Worm (Caenorhabditis elegans): ENCODE measurements around the gene R144.13.
A peak's percentile ranks its signal among the peaks of the same experiment; 100 is the strongest.

R144.13 gene

ce11 chrIII:5044709-5045108, 21.6 kb downstream of the R144.13 start, which contains the start of gene C45G9.14:
Gene C45G9.14, plus strand, starts transcription at chrIII:5045009.
- no peak for TF ChIP-seq dve-1 (tag; optimal IDR thresholded peaks at IDR 0.05; ENCODE audit: insufficient read depth)
- no peak for TF ChIP-seq mdt-29 (GFP tag; IDR thresholded peaks at IDR 0.05)
- TF ChIP-seq Y75B8A.6 (GFP tag; IDR thresholded peaks at IDR 0.05) = no peak
- TF ChIP-seq nhr-25 (tag; optimal IDR thresholded peaks at IDR 0.05; ENCODE audit: borderline replicate concordance, insufficient read depth) = no peak
- TF ChIP-seq fkh-10 (GFP tag; optimal IDR thresholded peaks at IDR 0.05) = no peak
- TF ChIP-seq F49E8.2 (tag; optimal IDR thresholded peaks at IDR 0.05; ENCODE audit: borderline replicate concordance) = no peak
- no peak for TF ChIP-seq skn-1 (tag; optimal IDR thresholded peaks at IDR 0.05)
- no peak for TF ChIP-seq dmd-9 (GFP tag; IDR thresholded peaks at IDR 0.05)
- no peak for TF ChIP-seq cey-2 (tag; optimal IDR thresholded peaks at IDR 0.05; ENCODE audit: borderline replicate concordance, insufficient read depth)

- TF ChIP-seq mep-1 (tag; optimal IDR thresholded peaks at IDR 0.05) = peak; percentile 71
- peak; percentile 79 for TF ChIP-seq dve-1 (tag; optimal IDR thresholded peaks at IDR 0.05; ENCODE audit: insufficient read depth)
- TF ChIP-seq tag-97 (GFP tag; IDR thresholded peaks at IDR 0.05) = no peak
- TF ChIP-seq nhr-76 (tag; optimal IDR thresholded peaks at IDR 0.05) = no peak
- TF ChIP-seq fos-1 (tag; optimal IDR thresholded peaks at IDR 0.05) = no peak
- peak in 1 of 2 experiments; percentile 5 for TF ChIP-seq mdl-1 (tag; optimal IDR thresholded peaks at IDR 0.05)
- no peak for TF ChIP-seq cey-2 (tag; optimal IDR thresholded peaks at IDR 0.05; ENCODE audit: borderline replicate concordance, insufficient read depth)
- peak in 1 of 2 experiments; percentile 20 for TF ChIP-seq unc-62 (GFP tag; optimal IDR thresholded peaks at IDR 0.05 in 1 of 2)
- no peak for TF ChIP-seq unc-62 (tag; optimal IDR thresholded peaks at IDR 0.05)
- TF ChIP-seq ceh-20 (GFP tag; IDR thresholded peaks at IDR 0.05) = no peak
- TF ChIP-seq lsy-2 (tag; optimal IDR thresholded peaks at IDR 0.05) = peak in 1 of 2 experiments; percentile 59
- no peak for TF ChIP-seq nhr-111 (GFP tag; optimal IDR thresholded peaks at IDR 0.05)
- TF ChIP-seq lim-7 (GFP tag; IDR thresholded peaks at IDR 0.05) = no peak
- TF ChIP-seq dmd-8 (GFP tag; IDR thresholded peaks at IDR 0.05) = no peak
- no peak for TF ChIP-seq ztf-7 (tag; optimal IDR thresholded peaks at IDR 0.05)
- no peak for TF ChIP-seq ztf-11 (tag; optimal IDR thresholded peaks at IDR 0.05)
- no peak for TF ChIP-seq Y48G9A.11 (GFP tag; IDR thresholded peaks at IDR 0.05)
- TF ChIP-seq unc-130 (GFP tag; optimal IDR thresholded peaks at IDR 0.05) = no peak
- TF ChIP-seq Y5F2A.4 (GFP tag; optimal IDR thresholded peaks at IDR 0.05) = no peak
- peak; percentile 37 for TF ChIP-seq fkh-10 (GFP tag; optimal IDR thresholded peaks at IDR 0.05)
- TF ChIP-seq nhr-6 (tag; optimal IDR thresholded peaks at IDR 0.05) = peak; percentile 50
- TF ChIP-seq hif-1 (tag; optimal IDR thresholded peaks at IDR 0.05) = peak in 1 of 2 experiments; percentile 33
- peak; percentile 58 for TF ChIP-seq hlh-30 (tag; optimal IDR thresholded peaks at IDR 0.05; ENCODE audit: insufficient read depth)
- peak; percentile 83 for TF ChIP-seq mes-2 (tag; optimal IDR thresholded peaks at IDR 0.05; ENCODE audit: poor library complexity, severe bottlenecking)
- TF ChIP-seq ZK337.2 (GFP tag; IDR thresholded peaks at IDR 0.05) = no peak
- no peak for TF ChIP-seq pha-4 (GFP tag; IDR thresholded peaks at IDR 0.05)
- peak; percentile 76 for TF ChIP-seq pha-4 (tag; optimal IDR thresholded peaks at IDR 0.05)
- TF ChIP-seq dmd-6 (GFP tag; IDR thresholded peaks at IDR 0.05) = peak; percentile 57; the same call in 1 of the 2 replicates
- peak; percentile 12 for TF ChIP-seq ces-1 (GFP tag; optimal IDR thresholded peaks at IDR 0.05)
- peak; percentile 85 for TF ChIP-seq pqm-1 (tag; optimal IDR thresholded peaks at IDR 0.05)
- TF ChIP-seq mxl-3 (GFP tag; optimal IDR thresholded peaks at IDR 0.05) = peak; percentile 80
- peak; percentile 1 for TF ChIP-seq rbr-2 (tag; optimal IDR thresholded peaks at IDR 0.05)
- no peak for TF ChIP-seq daf-16 (GFP tag; optimal IDR thresholded peaks at IDR 0.05)
- peak; percentile 24 for TF ChIP-seq daf-16 (tag; optimal IDR thresholded peaks at IDR 0.05)
- no peak for TF ChIP-seq lin-39 (tag; optimal IDR thresholded peaks at IDR 0.05)
- peak; percentile 77 for TF ChIP-seq nhr-28 (tag; optimal IDR thresholded peaks at IDR 0.05)
- TF ChIP-seq hlh-11 (tag; optimal IDR thresholded peaks at IDR 0.05) = no peak
- TF ChIP-seq lin-38 (GFP tag; IDR thresholded peaks at IDR 0.05) = no peak
- peak; percentile 42 for TF ChIP-seq nhr-77 (tag; optimal IDR thresholded peaks at IDR 0.05)
- TF ChIP-seq dpl-1 (GFP tag; optimal IDR thresholded peaks at IDR 0.05) = peak; percentile 54
- peak; percentile 25 for TF ChIP-seq T20F7.1 (GFP tag; optimal IDR thresholded peaks at IDR 0.05)
Measured at ce11 chrIII:5047175-5047574, 24.1 kb downstream of the R144.13 start, which contains the start of gene txbp-3. Gene txbp-3, minus strand, starts transcription at chrIII:5047459.

Data from whole organism, L4 larva.